Worm (Caenorhabditis elegans) whole organism, young adult: ENCODE measurements around the gene C15H11.13.

Experiments
- C06A6.2 ChIP-seq: fragments of 200-800 bp; sonication (Bioruptor generic); conservative IDR thresholded peaks from 2 replicates; pipeline ENCODE4 v1.3.6; 2022; ENCODE audit warnings: missing genetic modification characterization, missing compliant biosample characterization
- F22D6.2 ChIP-seq: sonication (generic microtip); optimal IDR thresholded peaks from 2 replicates; lab custom pipeline; 2016; ENCODE audit warnings: mild to moderate bottlenecking, missing genetic modification characterization, missing compliant biosample characterization
- F23B12.7 ChIP-seq: sonication (generic microtip); optimal IDR thresholded peaks from 2 replicates; lab custom pipeline; 2017; ENCODE audit warnings: missing genetic modification characterization, mild to moderate bottlenecking, missing compliant biosample characterization, antibody characterized with exemption, moderate library complexity; ENCODE audit not compliant: insufficient read depth
- F57A8.1 ChIP-seq: fragments of 200-800 bp; sonication (Bioruptor generic); optimal IDR thresholded peaks from 2 replicates; lab custom pipeline; 2018; ENCODE audit warnings: mild to moderate bottlenecking, missing genetic modification characterization, moderate library complexity, missing compliant biosample characterization
- K11D2.4 ChIP-seq: fragments of 200-800 bp; sonication (Bioruptor generic); IDR thresholded peaks from 2 replicates; pipeline ENCODE4 v1.3.6; 2022; ENCODE audit warnings: missing genetic modification reagents, missing genetic modification characterization, missing compliant biosample characterization
- K12H6.12 ChIP-seq: fragments of 200-800 bp; sonication (Bioruptor generic); optimal IDR thresholded peaks from 2 replicates; lab custom pipeline; 2018; ENCODE audit warnings: mild to moderate bottlenecking, missing genetic modification characterization, missing compliant biosample characterization
- Y56A3A.18 ChIP-seq: fragments of 200-800 bp; sonication (Bioruptor generic); IDR thresholded peaks from 2 replicates; pipeline ENCODE4 v1.3.6; 2022; ENCODE audit warnings: missing genetic modification reagents, missing genetic modification characterization, missing compliant biosample characterization
- Y79H2A.3 ChIP-seq: fragments of 200-800 bp; sonication (Bioruptor generic); conservative IDR thresholded peaks from 2 replicates; pipeline ENCODE4 v1.3.6; 2022; ENCODE audit warnings: missing genetic modification reagents, missing genetic modification characterization, missing compliant biosample characterization
- ama-1 ChIP-seq, 3 experiments: fragments of 150-350 bp in 1 of 3; sonication (generic microtip) in 2 of 3; optimal IDR thresholded peaks; 2 replicates each; lab custom pipeline; 2014 to 2018; ENCODE audit warnings: missing biosample characterization in 2 of 3, missing genetic modification characterization in 2 of 3, missing genetic modification reagents in 2 of 3
- attf-6 ChIP-seq: fragments of 200-800 bp; sonication (Bioruptor generic); IDR thresholded peaks from 2 replicates; pipeline ENCODE4 v1.3.6; 2022; ENCODE audit warnings: missing genetic modification reagents, missing genetic modification characterization, missing compliant biosample characterization
- bed-1 ChIP-seq: fragments of 200-800 bp; sonication (Bioruptor generic); IDR thresholded peaks from 2 replicates; pipeline ENCODE4 v1.3.6; 2022; ENCODE audit warnings: missing genetic modification reagents, missing genetic modification characterization, missing compliant biosample characterization
- ceh-27 ChIP-seq: fragments of 200-800 bp; sonication (Bioruptor generic); optimal IDR thresholded peaks from 2 replicates; lab custom pipeline; 2018; ENCODE audit warnings: mild to moderate bottlenecking, missing genetic modification characterization, moderate library complexity, missing compliant biosample characterization
- ceh-58 ChIP-seq: fragments of 200-800 bp; sonication (Bioruptor generic); IDR thresholded peaks from 2 replicates; pipeline ENCODE4 v1.3.6; 2022; ENCODE audit warnings: missing genetic modification characterization, missing compliant biosample characterization
- chd-7 ChIP-seq: sonication (generic microtip); optimal IDR thresholded peaks from 2 replicates; lab custom pipeline; 2016; ENCODE audit warnings: mild to moderate bottlenecking, missing genetic modification characterization, moderate library complexity, missing compliant biosample characterization
- dox-1 ChIP-seq: fragments of 200-800 bp; sonication (Bioruptor generic); IDR thresholded peaks from 2 replicates; pipeline ENCODE4 v1.3.6; 2022; ENCODE audit warnings: missing genetic modification reagents, missing genetic modification characterization, missing compliant biosample characterization
- egl-18 ChIP-seq: fragments of 200-800 bp; sonication (Bioruptor generic); IDR thresholded peaks from 2 replicates; pipeline ENCODE4 v1.3.6; 2022; ENCODE audit warnings: missing genetic modification reagents, missing genetic modification characterization, missing compliant biosample characterization
- egrh-3 ChIP-seq: fragments of 200-800 bp; sonication (Bioruptor generic); IDR thresholded peaks from 2 replicates; pipeline ENCODE4 v1.3.6; 2022; ENCODE audit warnings: missing genetic modification reagents, missing genetic modification characterization, missing compliant biosample characterization
- him-1 ChIP-seq: sonication (generic microtip); optimal IDR thresholded peaks from 2 replicates; lab custom pipeline; 2016; ENCODE audit warnings: missing genotype, missing genetic modification reagents, missing genetic modification characterization, missing compliant biosample characterization
- hlh-12 ChIP-seq: sonication (generic microtip); optimal IDR thresholded peaks from 2 replicates; lab custom pipeline; 2016; ENCODE audit warnings: missing genetic modification characterization, missing compliant biosample characterization
- hmg-1.2 ChIP-seq: fragments of 200-800 bp; sonication (Bioruptor generic); IDR thresholded peaks from 2 replicates; pipeline ENCODE4 v1.3.6; 2022; ENCODE audit warnings: missing genetic modification reagents, missing genetic modification characterization, missing compliant biosample characterization
- hsf-1 ChIP-seq: fragments of 200-800 bp; sonication (Bioruptor generic); IDR thresholded peaks from 2 replicates; pipeline ENCODE4 v1.3.6; 2022; ENCODE audit warnings: missing genetic modification reagents, missing genetic modification characterization, missing compliant biosample characterization
- lin-26 ChIP-seq: fragments of 200-800 bp; sonication (Bioruptor generic); IDR thresholded peaks from 2 replicates; pipeline ENCODE4 v1.3.6; 2022; ENCODE audit warnings: missing genetic modification reagents, missing genetic modification characterization, missing compliant biosample characterization
- lin-35 ChIP-seq, 3 experiments: fragments of 150-350 bp in 2 of 3; sonication (generic microtip) in 1 of 3; optimal IDR thresholded peaks; 2 replicates each; lab custom pipeline; 2014 to 2018; ENCODE audit warnings: missing biosample characterization in 3 of 3, missing genetic modification characterization in 3 of 3, missing genetic modification reagents in 3 of 3
- lin-40 ChIP-seq: sonication (generic microtip); optimal IDR thresholded peaks from 2 replicates; lab custom pipeline; 2016; ENCODE audit warnings: missing genetic modification characterization, mild to moderate bottlenecking, missing compliant biosample characterization, missing genotype, missing genetic modification reagents
- lsy-27 ChIP-seq: sonication (generic microtip); optimal IDR thresholded peaks from 2 replicates; lab custom pipeline; 2017; ENCODE audit warnings: missing genetic modification characterization, mild to moderate bottlenecking, missing compliant biosample characterization, antibody characterized with exemption, missing genotype, borderline replicate concordance; ENCODE audit not compliant: insufficient read depth
- mcd-1 ChIP-seq: fragments of 200-800 bp; sonication (Bioruptor generic); IDR thresholded peaks from 2 replicates; pipeline ENCODE4 v1.3.6; 2022; ENCODE audit warnings: missing genetic modification reagents, missing genetic modification characterization, missing compliant biosample characterization
- mel-28 ChIP-seq: sonication (generic microtip); optimal IDR thresholded peaks from 2 replicates; lab custom pipeline; 2016; ENCODE audit warnings: borderline replicate concordance, mild to moderate bottlenecking, missing genetic modification characterization, missing compliant biosample characterization
- nhr-80 ChIP-seq: sonication (generic microtip); optimal IDR thresholded peaks from 2 replicates; lab custom pipeline; 2016; ENCODE audit warnings: missing genetic modification characterization, missing compliant biosample characterization
- pbrm-1 ChIP-seq: fragments of 200-800 bp; sonication (Bioruptor generic); IDR thresholded peaks from 2 replicates; pipeline ENCODE4 v1.3.6; 2022; ENCODE audit warnings: missing genetic modification reagents, missing genetic modification characterization, missing compliant biosample characterization
- rec-8 ChIP-seq, 2 experiments: sonication (generic microtip); optimal IDR thresholded peaks; 2 replicates each; lab custom pipeline; 2016; ENCODE audit warnings: mild to moderate bottlenecking in 2 of 2, missing genetic modification characterization in 2 of 2, missing genetic modification reagents in 2 of 2, missing genotype in 2 of 2, missing biosample characterization in 1 of 2, missing compliant biosample characterization in 1 of 2, moderate library complexity in 1 of 2
- rpc-1 ChIP-seq, 2 experiments: fragments of 150-350 bp in 1 of 2; sonication (generic microtip) in 1 of 2; optimal IDR thresholded peaks; 2 replicates each; lab custom pipeline; 2014 to 2018; ENCODE audit warnings: missing biosample characterization in 1 of 2, missing genetic modification characterization in 1 of 2, missing genetic modification reagents in 1 of 2, missing genotype in 1 of 2
- sea-2 ChIP-seq: fragments of 200-800 bp; sonication (Bioruptor generic); IDR thresholded peaks from 2 replicates; pipeline ENCODE4 v1.3.6; 2022; ENCODE audit warnings: missing genetic modification characterization, missing compliant biosample characterization
- snpc-4 ChIP-seq, 5 experiments: fragments of 150-350 bp in 1 of 5; sonication (generic microtip) in 4 of 5; optimal IDR thresholded peaks; 2 replicates each; lab custom pipeline; 2014 to 2018; ENCODE audit warnings: missing genetic modification characterization in 5 of 5, missing biosample characterization in 3 of 5, antibody characterized with exemption in 2 of 5, mild to moderate bottlenecking in 2 of 5, missing compliant biosample characterization in 2 of 5, missing genotype in 2 of 5, moderate library complexity in 2 of 5, missing genetic modification reagents in 1 of 5
- somi-1 ChIP-seq: fragments of 200-800 bp; sonication (Bioruptor generic); optimal IDR thresholded peaks from 2 replicates; lab custom pipeline; 2018; ENCODE audit warnings: mild to moderate bottlenecking, missing genetic modification characterization, missing compliant biosample characterization
- tbx-9 ChIP-seq: sonication (generic microtip); optimal IDR thresholded peaks from 2 replicates; lab custom pipeline; 2016; ENCODE audit warnings: borderline replicate concordance, missing genetic modification characterization, inconsistent platforms, missing compliant biosample characterization
- unc-130 ChIP-seq: sonication (generic microtip); optimal IDR thresholded peaks from 2 replicates; lab custom pipeline; 2016; ENCODE audit warnings: missing genetic modification reagents, missing genetic modification characterization, missing compliant biosample characterization
- unc-62 ChIP-seq: fragments of 150-350 bp; optimal IDR thresholded peaks from 2 replicates; lab custom pipeline; 2014; ENCODE audit warnings: missing biosample characterization, missing genetic modification reagents, missing genetic modification characterization
- zfh-2 ChIP-seq: fragments of 200-800 bp; sonication (Bioruptor generic); conservative IDR thresholded peaks from 2 replicates; pipeline ENCODE4 v1.3.6; 2022; ENCODE audit warnings: missing genetic modification reagents, missing genetic modification characterization, missing compliant biosample characterization
- ztf-18 ChIP-seq: sonication (generic microtip); optimal IDR thresholded peaks from 2 replicates; lab custom pipeline; 2016; ENCODE audit warnings: missing genotype, mild to moderate bottlenecking, missing genetic modification characterization, missing compliant biosample characterization
- ztf-28 ChIP-seq: fragments of 200-800 bp; sonication (Bioruptor generic); IDR thresholded peaks from 2 replicates; pipeline ENCODE4 v1.3.6; 2022; ENCODE audit warnings: missing genetic modification reagents, missing genetic modification characterization, missing compliant biosample characterization

Gene C15H11.13

ce11 chrV:14366487-14366962, 28.3 kb upstream of the C15H11.13 start (continued):
- TF ChIP-seq attf-6 (GFP tag; lab: Robert Waterston, UW) (no peak), Y56A3A.18 (no peak), F22D6.2 (tag; lab: Kevin White, UChicago) (no peak), rec-8 (tag; optimal IDR thresholded peaks at IDR 0.05; lab: Kevin White, UChicago) (no peak), tbx-9 (tag; lab: Kevin White, UChicago) (no peak), mcd-1 (GFP tag; lab: Robert Waterston, UW) (peak; percentile 60), hsf-1 (no peak), him-1 (no peak), egl-18 (GFP tag; lab: Robert Waterston, UW) (no peak), F23B12.7 (tag; lab: Kevin White, UChicago) (no peak), pbrm-1 (GFP tag; lab: Robert Waterston, UW) (0 out of 2 replicates have a peak, but pooled peaks have one; percentile 40), rpc-1 (optimal IDR thresholded peaks at IDR 0.05; lab: Kevin White, UChicago) (no peak), rpc-1 (tag; optimal IDR thresholded peaks at IDR 0.05; lab: Kevin White, UChicago) (no peak), snpc-4 (GFP tag; optimal IDR thresholded peaks at IDR 0.05; lab: Kevin White, UChicago) (no peak), snpc-4 (tag; optimal IDR thresholded peaks at IDR 0.05; lab: Kevin White, UChicago) (peak in 2 of 4 experiments; percentile 55 to 58), unc-62 (no peak), chd-7 (tag; lab: Kevin White, UChicago) (peak; percentile 41), unc-130 (no peak), F57A8.1 (no peak), dox-1 (0 out of 2 replicates have a peak, but pooled peaks have one; percentile 39), K11D2.4 (GFP tag; lab: Robert Waterston, UW) (peak; percentile 68), lin-26 (GFP tag; lab: Robert Waterston, UW) (peak; percentile 51; the same call in 1 of the 2 replicates), lsy-27 (tag; lab: Kevin White, UChicago) (no peak), ama-1 (optimal IDR thresholded peaks at IDR 0.05; lab: Kevin White, UChicago) (no peak), ama-1 (GFP tag; optimal IDR thresholded peaks at IDR 0.05; lab: Kevin White, UChicago) (no peak), sea-2 (GFP tag; lab: Robert Waterston, UW) (no peak), ztf-18 (tag; lab: Kevin White, UChicago) (peak; percentile 36), ceh-58 (GFP tag; lab: Robert Waterston, UW) (no peak), lin-35 (GFP tag; optimal IDR thresholded peaks at IDR 0.05; lab: Kevin White, UChicago) (peak in 1 of 3 experiments; percentile 25), zfh-2 (GFP tag; lab: Robert Waterston, UW) (peak; percentile 99)
- TF ChIP-seq, all 124 proteins: peak for 22

DNA sequence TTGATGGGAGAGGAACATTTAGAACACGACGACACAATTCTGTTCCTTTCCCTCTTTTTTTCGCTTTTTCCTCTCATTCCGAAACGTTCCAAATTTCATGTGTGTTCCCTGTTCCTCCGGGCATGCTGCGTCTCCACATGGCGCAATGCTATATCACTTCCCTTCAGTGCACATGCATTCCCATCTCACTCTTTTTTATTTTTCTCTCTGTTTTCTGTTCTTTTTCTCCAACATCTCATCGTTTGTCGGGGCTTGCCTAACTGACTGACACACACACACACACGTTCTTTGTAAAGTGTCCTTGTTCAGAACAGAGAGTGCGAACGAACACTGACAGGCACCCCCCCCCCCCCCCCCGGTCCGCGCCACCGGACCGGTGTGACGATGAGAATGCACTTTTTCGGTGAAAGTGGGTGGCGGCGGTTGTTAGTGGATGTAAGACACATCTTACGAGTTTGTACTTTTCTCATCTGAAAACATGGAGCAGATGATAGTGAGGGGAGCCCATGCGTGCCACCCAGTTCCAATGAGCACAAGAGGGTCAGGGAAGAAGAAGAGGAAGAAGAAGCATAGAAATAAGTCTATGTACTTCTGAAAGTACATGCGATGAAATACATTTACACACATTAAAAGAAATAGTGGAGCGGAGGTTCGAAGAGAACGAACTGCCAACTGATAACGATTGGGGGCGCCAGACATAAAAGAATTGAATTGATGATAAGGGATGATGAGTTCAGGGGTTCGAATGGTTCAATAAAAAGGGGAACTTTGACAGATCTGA, 26.4 kb upstream of the C15H11.13 start:
- TF ChIP-seq ztf-28 (no peak), somi-1 (GFP tag; lab: Kevin White, UChicago) (peak; percentile 50), mel-28 (tag; lab: Kevin White, UChicago) (no peak), K12H6.12 (tag; lab: Kevin White, UChicago) (peak; percentile 62), C06A6.2 (GFP tag; lab: Robert Waterston, UW) (0 out of 2 replicates have a peak, but pooled peaks have one; percentile 24), mcd-1 (GFP tag; lab: Robert Waterston, UW) (0 out of 2 replicates have a peak, but pooled peaks have one; percentile 26), chd-7 (tag; lab: Kevin White, UChicago) (peak; percentile 22), bed-1 (GFP tag; lab: Robert Waterston, UW) (no peak), nhr-80 (tag; lab: Kevin White, UChicago) (peak; percentile 49), zfh-2 (GFP tag; lab: Robert Waterston, UW) (peak; percentile 98), lin-40 (peak; percentile 70), egrh-3 (GFP tag; lab: Robert Waterston, UW) (peak; percentile 78; the same call in 1 of the 2 replicates), lin-35 (GFP tag; optimal IDR thresholded peaks at IDR 0.05; lab: Kevin White, UChicago) (peak in 1 of 3 experiments; percentile 40), K11D2.4 (GFP tag; lab: Robert Waterston, UW) (0 out of 2 replicates have a peak, but pooled peaks have one; percentile 30), dox-1 (peak; percentile 45; the same call in 1 of the 2 replicates), hlh-12 (tag; lab: Kevin White, UChicago) (no peak), ceh-27 (GFP tag; lab: Kevin White, UChicago) (peak; percentile 55), snpc-4 (GFP tag; optimal IDR thresholded peaks at IDR 0.05; lab: Kevin White, UChicago) (no peak), snpc-4 (tag; optimal IDR thresholded peaks at IDR 0.05; lab: Kevin White, UChicago) (peak in 1 of 4 experiments; percentile 28), Y79H2A.3 (GFP tag; lab: Robert Waterston, UW) (no peak), hmg-1.2 (GFP tag; lab: Robert Waterston, UW) (peak; percentile 83)
